Worm (Caenorhabditis elegans) whole organism, L1 larva: Measurements from ENCODE around the gene asp-13.

ENCODE experiments used
- C16A3.4 ChIP-seq: fragments of 150-350 bp; optimal IDR thresholded peaks from 2 replicates; lab custom pipeline; 2014; ENCODE audit warnings: missing biosample characterization, missing genetic modification characterization
- C34B4.2 ChIP-seq: sonication (generic microtip); optimal IDR thresholded peaks from 2 replicates; lab custom pipeline; 2017; ENCODE audit warnings: mild to moderate bottlenecking, missing genetic modification characterization, missing compliant biosample characterization
- F16B12.6 ChIP-seq: fragments of 150-350 bp; optimal IDR thresholded peaks from 2 replicates; lab custom pipeline; 2014; ENCODE audit warnings: missing biosample characterization, missing genetic modification characterization
- aha-1 ChIP-seq: fragments of 150-350 bp; optimal IDR thresholded peaks from 2 replicates; lab custom pipeline; 2014; ENCODE audit warnings: missing biosample characterization, missing genetic modification characterization
- alr-1 ChIP-seq: fragments of 200-800 bp; sonication (Bioruptor generic); optimal IDR thresholded peaks from 2 replicates; lab custom pipeline; 2018; ENCODE audit warnings: borderline replicate concordance, mild to moderate bottlenecking, missing genetic modification characterization, missing compliant biosample characterization
- aly-2 ChIP-seq: fragments of 150-350 bp; optimal IDR thresholded peaks from 2 replicates; lab custom pipeline; 2014; ENCODE audit warnings: missing biosample characterization, missing genetic modification characterization
- ama-1 ChIP-seq: fragments of 150-350 bp; optimal IDR thresholded peaks from 2 replicates; lab custom pipeline; 2014
- ceh-82 ChIP-seq, 3 experiments: fragments of 150-350 bp in 1 of 3; sonication (generic microtip) in 2 of 3; optimal IDR thresholded peaks; 2 replicates each; lab custom pipeline; 2014 to 2017; ENCODE audit warnings: missing biosample characterization in 3 of 3, missing genetic modification characterization in 3 of 3
- efl-1 ChIP-seq, 4 experiments: fragments of 150-350 bp; optimal IDR thresholded peaks in 3 of 4; peaks in 1 of 4; 1 replicate in 1 of 4; 2 replicates in 3 of 4; lab custom pipeline; 2014; ENCODE audit warnings: missing biosample characterization in 2 of 4, missing genetic modification characterization in 2 of 4, missing genetic modification reagents in 2 of 4
- efl-3 ChIP-seq: fragments of 200-800 bp; sonication (Bioruptor generic); optimal IDR thresholded peaks from 2 replicates; lab custom pipeline; 2018; ENCODE audit warnings: mild to moderate bottlenecking, missing genetic modification characterization, missing compliant biosample characterization
- egl-13 ChIP-seq: sonication (generic microtip); optimal IDR thresholded peaks from 2 replicates; lab custom pipeline; 2016; ENCODE audit warnings: missing genotype, missing genetic modification reagents, missing genetic modification characterization, missing compliant biosample characterization
- elt-2 ChIP-seq: sonication (generic microtip); optimal IDR thresholded peaks from 2 replicates; lab custom pipeline; 2016; ENCODE audit warnings: missing genetic modification characterization, mild to moderate bottlenecking, inconsistent platforms, missing compliant biosample characterization, missing genetic modification reagents
- elt-3 ChIP-seq, 6 experiments: fragments of 150-350 bp in 1 of 6; sonication (generic microtip); optimal IDR thresholded peaks; 2 replicates each; lab custom pipeline; 2017 to 2018; ENCODE audit warnings: missing biosample characterization in 6 of 6, missing genetic modification characterization in 6 of 6, inconsistent platforms in 1 of 6
- ets-5 ChIP-seq: fragments of 200-800 bp; sonication (Bioruptor generic); IDR thresholded peaks from 2 replicates; pipeline ENCODE4 v1.3.6; 2022; ENCODE audit warnings: missing genetic modification characterization, missing compliant biosample characterization
- fkh-10 ChIP-seq: sonication (generic microtip); optimal IDR thresholded peaks from 2 replicates; lab custom pipeline; 2017; ENCODE audit warnings: missing biosample characterization, missing genetic modification reagents, missing genetic modification characterization
- fkh-8 ChIP-seq: sonication (generic microtip); optimal IDR thresholded peaks from 2 replicates; lab custom pipeline; 2016; ENCODE audit warnings: mild to moderate bottlenecking, missing genetic modification characterization, missing compliant biosample characterization
- fos-1 ChIP-seq: fragments of 150-350 bp; optimal IDR thresholded peaks from 2 replicates; lab custom pipeline; 2014; ENCODE audit warnings: missing biosample characterization, missing genetic modification characterization
- hlh-17 ChIP-seq: fragments of 200-800 bp; sonication (Bioruptor generic); optimal IDR thresholded peaks from 2 replicates; lab custom pipeline; 2018; ENCODE audit warnings: missing genetic modification characterization, mild to moderate bottlenecking, missing compliant biosample characterization, moderate library complexity, borderline replicate concordance
- hlh-4 ChIP-seq: sonication (generic microtip); optimal IDR thresholded peaks from 2 replicates; lab custom pipeline; 2016; ENCODE audit warnings: mild to moderate bottlenecking, missing genetic modification characterization, missing compliant biosample characterization
- jun-1 ChIP-seq: fragments of 150-350 bp; optimal IDR thresholded peaks from 2 replicates; lab custom pipeline; 2014; ENCODE audit warnings: missing biosample characterization, missing genetic modification reagents, missing genetic modification characterization
- lin-13 ChIP-seq: fragments of 150-350 bp; optimal IDR thresholded peaks from 2 replicates; lab custom pipeline; 2014; ENCODE audit warnings: missing biosample characterization, missing genetic modification reagents, missing genetic modification characterization
- lin-14 ChIP-seq: fragments of 200-800 bp; sonication (Bioruptor generic); optimal IDR thresholded peaks from 2 replicates; lab custom pipeline; 2018; ENCODE audit warnings: mild to moderate bottlenecking, missing genetic modification characterization, moderate library complexity, missing compliant biosample characterization
- lin-15B ChIP-seq: fragments of 150-350 bp; sonication (generic microtip); optimal IDR thresholded peaks from 3 replicates; lab custom pipeline; 2014; ENCODE audit warnings: missing biosample characterization, missing genetic modification characterization
- lin-39 ChIP-seq: fragments of 150-350 bp; optimal IDR thresholded peaks from 2 replicates; lab custom pipeline; 2014; ENCODE audit warnings: missing biosample characterization, missing genetic modification reagents, missing genetic modification characterization
- lir-3 ChIP-seq: sonication (generic microtip); optimal IDR thresholded peaks from 2 replicates; lab custom pipeline; 2016; ENCODE audit warnings: mild to moderate bottlenecking, missing genetic modification characterization, moderate library complexity, missing compliant biosample characterization; ENCODE audit not compliant: poor library complexity
- lsy-2 ChIP-seq, 2 experiments: fragments of 150-350 bp; optimal IDR thresholded peaks; 2 replicates each; lab custom pipeline; 2014; ENCODE audit warnings: missing biosample characterization in 2 of 2, missing genetic modification characterization in 2 of 2
- mdl-1 ChIP-seq, 2 experiments: fragments of 150-350 bp; optimal IDR thresholded peaks; 2 replicates each; lab custom pipeline; 2014 to 2017; ENCODE audit warnings: missing biosample characterization in 2 of 2, missing genetic modification characterization in 2 of 2, inconsistent platforms in 1 of 2
- mef-2 ChIP-seq: fragments of 150-350 bp; optimal IDR thresholded peaks from 2 replicates; lab custom pipeline; 2014; ENCODE audit warnings: missing biosample characterization, missing genetic modification characterization
- mep-1 ChIP-seq: fragments of 150-350 bp; optimal IDR thresholded peaks from 2 replicates; lab custom pipeline; 2014; ENCODE audit warnings: missing biosample characterization, missing genetic modification characterization
- nhr-11 ChIP-seq: fragments of 150-350 bp; optimal IDR thresholded peaks from 2 replicates; lab custom pipeline; 2014; ENCODE audit warnings: missing biosample characterization, missing genetic modification characterization
- nhr-12 ChIP-seq: sonication (generic microtip); optimal IDR thresholded peaks from 2 replicates; lab custom pipeline; 2017; ENCODE audit warnings: missing biosample characterization, missing genetic modification characterization
- nhr-20 ChIP-seq: sonication (generic microtip); optimal IDR thresholded peaks from 2 replicates; lab custom pipeline; 2016; ENCODE audit warnings: mild to moderate bottlenecking, missing genetic modification characterization, missing compliant biosample characterization
- nhr-28 ChIP-seq: fragments of 150-350 bp; optimal IDR thresholded peaks from 2 replicates; lab custom pipeline; 2014; ENCODE audit warnings: missing biosample characterization, missing genetic modification characterization
- nhr-47 ChIP-seq: sonication (generic microtip); optimal IDR thresholded peaks from 2 replicates; lab custom pipeline; 2016; ENCODE audit warnings: mild to moderate bottlenecking, missing genetic modification characterization, moderate library complexity, missing compliant biosample characterization
- nhr-71 ChIP-seq: sonication (generic microtip); optimal IDR thresholded peaks from 2 replicates; lab custom pipeline; 2016; ENCODE audit warnings: mild to moderate bottlenecking, missing genetic modification characterization, moderate library complexity, missing compliant biosample characterization
- nhr-76 ChIP-seq: sonication (generic microtip); optimal IDR thresholded peaks from 2 replicates; lab custom pipeline; 2017; ENCODE audit warnings: missing biosample characterization, missing genetic modification characterization
- nhr-77 ChIP-seq: fragments of 150-350 bp; optimal IDR thresholded peaks from 2 replicates; lab custom pipeline; 2014; ENCODE audit warnings: missing biosample characterization, missing genetic modification characterization
- nhr-84 ChIP-seq: sonication (generic microtip); optimal IDR thresholded peaks from 2 replicates; lab custom pipeline; 2017; ENCODE audit warnings: missing biosample characterization, missing genetic modification characterization
- nhr-85 ChIP-seq: sonication (generic microtip); peaks from one replicate; lab custom pipeline; 2016; ENCODE audit warnings: missing genetic modification characterization, inconsistent platforms, missing compliant biosample characterization
- nhr-90 ChIP-seq: sonication (generic microtip); optimal IDR thresholded peaks from 2 replicates; lab custom pipeline; 2016; ENCODE audit warnings: mild to moderate bottlenecking, missing genetic modification characterization, missing compliant biosample characterization; ENCODE audit not compliant: poor library complexity
- pag-3 ChIP-seq: sonication (generic microtip); optimal IDR thresholded peaks from 2 replicates; lab custom pipeline; 2017; ENCODE audit warnings: missing genetic modification characterization, mild to moderate bottlenecking, missing compliant biosample characterization, antibody characterized with exemption, borderline replicate concordance; ENCODE audit not compliant: insufficient read depth
- pax-3 ChIP-seq: fragments of 200-800 bp; sonication (Bioruptor generic); optimal IDR thresholded peaks from 2 replicates; lab custom pipeline; 2018; ENCODE audit warnings: mild to moderate bottlenecking, missing genetic modification characterization, moderate library complexity, missing compliant biosample characterization
- snu-23 ChIP-seq: sonication (generic microtip); optimal IDR thresholded peaks from 2 replicates; lab custom pipeline; 2016; ENCODE audit warnings: missing genetic modification characterization, missing compliant biosample characterization
- sox-4 ChIP-seq: sonication (generic microtip); optimal IDR thresholded peaks from 2 replicates; lab custom pipeline; 2016; ENCODE audit warnings: missing genetic modification characterization, missing compliant biosample characterization
- sptf-1 ChIP-seq: fragments of 150-350 bp; optimal IDR thresholded peaks from 2 replicates; lab custom pipeline; 2014; ENCODE audit warnings: missing biosample characterization, missing genetic modification characterization
- sup-37 ChIP-seq: fragments of 200-800 bp; sonication (Bioruptor generic); optimal IDR thresholded peaks from 2 replicates; lab custom pipeline; 2018; ENCODE audit warnings: mild to moderate bottlenecking, missing genetic modification characterization, missing compliant biosample characterization
- tlp-1 ChIP-seq: fragments of 150-350 bp; optimal IDR thresholded peaks from 2 replicates; lab custom pipeline; 2014; ENCODE audit warnings: missing biosample characterization, missing genetic modification characterization
- unc-62 ChIP-seq: fragments of 150-350 bp; optimal IDR thresholded peaks from 2 replicates; lab custom pipeline; 2014; ENCODE audit warnings: missing biosample characterization, missing genetic modification reagents, missing genetic modification characterization
- unc-98 ChIP-seq: fragments of 200-800 bp; sonication (Bioruptor generic); IDR thresholded peaks from 2 replicates; pipeline ENCODE4 v1.3.6; 2022; ENCODE audit warnings: missing genetic modification characterization, missing compliant biosample characterization
- vab-15 ChIP-seq: sonication (generic microtip); optimal IDR thresholded peaks from 2 replicates; lab custom pipeline; 2017; ENCODE audit warnings: missing genotype, mild to moderate bottlenecking, missing genetic modification characterization, missing compliant biosample characterization
- zag-1 ChIP-seq: fragments of 150-350 bp; optimal IDR thresholded peaks from 2 replicates; lab custom pipeline; 2014; ENCODE audit warnings: missing biosample characterization, missing genetic modification characterization
- zip-4 ChIP-seq: fragments of 200-800 bp; sonication (Bioruptor generic); optimal IDR thresholded peaks from 2 replicates; lab custom pipeline; 2018; ENCODE audit warnings: mild to moderate bottlenecking, missing genetic modification characterization, moderate library complexity, missing compliant biosample characterization
- ztf-11 ChIP-seq, 2 experiments: sonication (generic microtip); optimal IDR thresholded peaks; 2 replicates each; lab custom pipeline; 2016 to 2017; ENCODE audit warnings: missing genetic modification characterization in 2 of 2, missing biosample characterization in 1 of 2, missing compliant biosample characterization in 1 of 2
- ztf-4 ChIP-seq: fragments of 150-350 bp; optimal IDR thresholded peaks from 2 replicates; lab custom pipeline; 2014; ENCODE audit warnings: missing biosample characterization, missing genetic modification characterization

The asp-13 gene

ce11 chrV:8652177-8652576 is 9.2 kb upstream of the asp-13 start:
- TF ChIP-seq ztf-11 (tag; optimal IDR thresholded peaks at IDR 0.05; lab: Kevin White, UChicago), result no peak
- TF ChIP-seq lin-14, result peak; percentile 58
- no peak for TF ChIP-seq nhr-11 (tag; lab: Kevin White, UChicago)
- no peak for TF ChIP-seq elt-2 (tag; lab: Kevin White, UChicago)
- TF ChIP-seq nhr-12 (tag; lab: Kevin White, UChicago), result no peak
- no peak for TF ChIP-seq unc-98 (GFP tag; lab: Robert Waterston, UW)
- no peak for TF ChIP-seq nhr-84 (tag; lab: Kevin White, UChicago)
- no peak for TF ChIP-seq lin-13 (GFP tag; lab: Kevin White, UChicago)
- TF ChIP-seq alr-1, result no peak
- no peak for TF ChIP-seq fkh-10 (GFP tag; lab: Kevin White, UChicago)
- TF ChIP-seq nhr-71 (tag; lab: Kevin White, UChicago), result peak; percentile 22
- TF ChIP-seq ceh-82 (tag; optimal IDR thresholded peaks at IDR 0.05; lab: Kevin White, UChicago), result no peak
- TF ChIP-seq fkh-8 (tag; lab: Kevin White, UChicago), result no peak
- TF ChIP-seq lin-39 (tag; lab: Kevin White, UChicago), result no peak
- TF ChIP-seq mep-1 (tag; lab: Kevin White, UChicago), result peak; percentile 18
- TF ChIP-seq aly-2 (tag; lab: Kevin White, UChicago), result no peak
- no peak for TF ChIP-seq fos-1 (tag; lab: Kevin White, UChicago)
- TF ChIP-seq C16A3.4 (tag; lab: Kevin White, UChicago), result no peak
- no peak for TF ChIP-seq tlp-1
- no peak for TF ChIP-seq mdl-1 (tag; optimal IDR thresholded peaks at IDR 0.05; lab: Kevin White, UChicago)
- peak in 1 of 6 experiments; percentile 14 for TF ChIP-seq elt-3 (tag; optimal IDR thresholded peaks at IDR 0.05; lab: Kevin White, UChicago)
- TF ChIP-seq pag-3 (tag; lab: Kevin White, UChicago), result no peak
- no peak for TF ChIP-seq hlh-17 (GFP tag; lab: Kevin White, UChicago)
- TF ChIP-seq ztf-4, result no peak
- no peak for TF ChIP-seq nhr-77 (tag; lab: Kevin White, UChicago)
- no peak for TF ChIP-seq vab-15 (tag; lab: Kevin White, UChicago)
- TF ChIP-seq egl-13 (tag; lab: Kevin White, UChicago), result no peak
- TF ChIP-seq nhr-47, result no peak
- no peak for TF ChIP-seq ama-1 (lab: Kevin White, UChicago)
- TF ChIP-seq sox-4 (tag; lab: Kevin White, UChicago), result no peak
- TF ChIP-seq nhr-28 (tag; lab: Kevin White, UChicago), result no peak
- peak; percentile 92 for TF ChIP-seq nhr-85
- TF ChIP-seq C34B4.2 (tag; lab: Kevin White, UChicago), result no peak
- TF ChIP-seq sptf-1 (tag; lab: Kevin White, UChicago), result no peak
- TF ChIP-seq zip-4 (GFP tag; lab: Kevin White, UChicago), result no peak
- no peak for TF ChIP-seq lsy-2 (tag; optimal IDR thresholded peaks at IDR 0.05; lab: Kevin White, UChicago)
- no peak for TF ChIP-seq F16B12.6 (tag; lab: Kevin White, UChicago)
- TF ChIP-seq efl-1 (optimal IDR thresholded peaks at IDR 0.05; lab: Kevin White, UChicago), result no peak
- TF ChIP-seq efl-1 (GFP tag; optimal IDR thresholded peaks at IDR 0.05 in 1 of 2; lab: Kevin White, UChicago), result no peak
- no peak for TF ChIP-seq aha-1
- TF ChIP-seq ets-5 (GFP tag; lab: Robert Waterston, UW), result no peak
- no peak for TF ChIP-seq lin-15B (tag; lab: Kevin White, UChicago)
- TF ChIP-seq efl-3, result no peak
- TF ChIP-seq nhr-90 (tag; lab: Kevin White, UChicago), result no peak
- TF ChIP-seq unc-62, result no peak
- TF ChIP-seq nhr-20, result peak; percentile 43
- no peak for TF ChIP-seq mef-2 (tag; lab: Kevin White, UChicago)
- no peak for TF ChIP-seq pax-3 (tag; lab: Kevin White, UChicago)
- no peak for TF ChIP-seq jun-1 (tag; lab: Kevin White, UChicago)
- TF ChIP-seq snu-23 (GFP tag; lab: Kevin White, UChicago), result peak; percentile 32
- TF ChIP-seq lir-3 (tag; lab: Kevin White, UChicago), result no peak
- no peak for TF ChIP-seq sup-37
- no peak for TF ChIP-seq hlh-4 (tag; lab: Kevin White, UChicago)
- TF ChIP-seq zag-1 (tag; lab: Kevin White, UChicago), result no peak
- TF ChIP-seq nhr-76 (tag; lab: Kevin White, UChicago), result no peak
